Worm (Caenorhabditis elegans) whole organism, early embryonic: ENCODE data around the gene crn-3.

ENCODE experiments used
- B0310.2 ChIP-seq: sonication (generic microtip); optimal IDR thresholded peaks from 2 replicates; lab custom pipeline; 2016; ENCODE audit warnings: mild to moderate bottlenecking, missing genetic modification characterization, missing compliant biosample characterization
- F13C5.2 ChIP-seq: sonication (generic microtip); optimal IDR thresholded peaks from 2 replicates; lab custom pipeline; 2017; ENCODE audit warnings: mild to moderate bottlenecking, missing genetic modification characterization, inconsistent platforms, missing compliant biosample characterization
- aly-1 ChIP-seq: sonication (generic microtip); optimal IDR thresholded peaks from 2 replicates; lab custom pipeline; 2016; ENCODE audit warnings: missing genetic modification characterization, missing compliant biosample characterization
- ama-1 ChIP-seq: fragments of 150-350 bp; optimal IDR thresholded peaks from 2 replicates; lab custom pipeline; 2014
- ceh-13 ChIP-seq: fragments of 200-800 bp; sonication (Bioruptor generic); optimal IDR thresholded peaks from 2 replicates; lab custom pipeline; 2018; ENCODE audit warnings: mild to moderate bottlenecking, missing genetic modification characterization, missing compliant biosample characterization
- ceh-36 ChIP-seq: sonication (generic microtip); optimal IDR thresholded peaks from 2 replicates; lab custom pipeline; 2016; ENCODE audit warnings: missing genetic modification characterization, inconsistent platforms, missing compliant biosample characterization
- ets-7 ChIP-seq: sonication (generic microtip); optimal IDR thresholded peaks from 2 replicates; lab custom pipeline; 2016; ENCODE audit warnings: missing genotype, missing genetic modification characterization, missing compliant biosample characterization
- flt-1 ChIP-seq: fragments of 200-800 bp; sonication (Bioruptor generic); IDR thresholded peaks from 2 replicates; pipeline ENCODE4 v1.3.6; 2022; ENCODE audit warnings: missing genetic modification characterization, missing compliant biosample characterization
- hmbx-1 ChIP-seq: sonication (generic microtip); optimal IDR thresholded peaks from 2 replicates; lab custom pipeline; 2016; ENCODE audit warnings: mild to moderate bottlenecking, missing genetic modification characterization, missing compliant biosample characterization
- hmg-4 ChIP-seq: fragments of 200-800 bp; sonication (Bioruptor generic); optimal IDR thresholded peaks from 2 replicates; lab custom pipeline; 2018; ENCODE audit warnings: mild to moderate bottlenecking, missing genetic modification characterization, missing compliant biosample characterization
- hnd-1 ChIP-seq: sonication (generic microtip); optimal IDR thresholded peaks from 2 replicates; lab custom pipeline; 2016; ENCODE audit warnings: missing genetic modification characterization, missing compliant biosample characterization
- pes-1 ChIP-seq: fragments of 200-800 bp; sonication (Bioruptor generic); IDR thresholded peaks from 2 replicates; pipeline ENCODE4 v1.3.6; 2022; ENCODE audit warnings: missing genetic modification reagents, missing genetic modification characterization, missing compliant biosample characterization
- scrt-1 ChIP-seq: fragments of 200-800 bp; sonication (Bioruptor generic); IDR thresholded peaks from 2 replicates; pipeline ENCODE4 v1.3.6; 2022; ENCODE audit warnings: missing genetic modification characterization, missing compliant biosample characterization
- sea-1 ChIP-seq: fragments of 200-800 bp; sonication (Bioruptor generic); conservative IDR thresholded peaks from 2 replicates; pipeline ENCODE4 v1.3.6; 2022; ENCODE audit warnings: missing genetic modification characterization, missing compliant biosample characterization
- tbx-11 ChIP-seq: fragments of 200-800 bp; sonication (Bioruptor generic); IDR thresholded peaks from 2 replicates; pipeline ENCODE4 v1.3.6; 2022; ENCODE audit warnings: missing genetic modification characterization, missing compliant biosample characterization
- tbx-37 ChIP-seq: fragments of 200-800 bp; sonication (Bioruptor generic); conservative IDR thresholded peaks from 2 replicates; pipeline ENCODE4 v1.3.6; 2022; ENCODE audit warnings: missing genetic modification reagents, missing genetic modification characterization, missing compliant biosample characterization
- tra-4 ChIP-seq: sonication (generic microtip); optimal IDR thresholded peaks from 2 replicates; lab custom pipeline; 2017; ENCODE audit warnings: missing genetic modification characterization, missing compliant biosample characterization

The crn-3 gene

DNA sequence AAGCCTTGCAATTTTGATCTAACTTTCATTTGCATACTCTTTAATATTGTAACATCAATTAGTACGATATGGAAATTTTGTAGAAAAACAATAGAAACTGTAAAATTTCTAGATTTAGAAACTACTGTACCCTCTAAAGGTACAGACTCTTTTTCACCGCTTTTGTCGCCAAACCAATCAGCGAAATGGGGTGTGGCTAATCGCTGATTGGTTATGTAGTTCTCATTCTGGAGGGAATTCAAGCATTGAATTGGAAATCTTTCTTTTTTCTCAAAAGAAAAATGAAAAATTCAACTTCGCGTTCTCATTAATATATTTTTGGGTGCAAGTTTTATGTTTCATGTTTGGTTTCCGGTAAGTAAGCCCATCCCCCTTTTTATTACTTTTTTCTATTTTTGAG is 15.7 kb downstream of the crn-3 start:
- no peak for TF ChIP-seq ets-7 (tag; lab: Kevin White, UChicago)
- TF ChIP-seq pes-1 (GFP tag; lab: Robert Waterston, UW), result no peak
- TF ChIP-seq flt-1, result no peak
- no peak for TF ChIP-seq tra-4
- no peak for TF ChIP-seq ceh-13
- TF ChIP-seq hmbx-1, result no peak
- no peak for TF ChIP-seq ceh-36 (tag; lab: Kevin White, UChicago)
- TF ChIP-seq tbx-11 (GFP tag; lab: Robert Waterston, UW), result no peak
- no peak for TF ChIP-seq tbx-37 (GFP tag; lab: Robert Waterston, UW)

DNA sequence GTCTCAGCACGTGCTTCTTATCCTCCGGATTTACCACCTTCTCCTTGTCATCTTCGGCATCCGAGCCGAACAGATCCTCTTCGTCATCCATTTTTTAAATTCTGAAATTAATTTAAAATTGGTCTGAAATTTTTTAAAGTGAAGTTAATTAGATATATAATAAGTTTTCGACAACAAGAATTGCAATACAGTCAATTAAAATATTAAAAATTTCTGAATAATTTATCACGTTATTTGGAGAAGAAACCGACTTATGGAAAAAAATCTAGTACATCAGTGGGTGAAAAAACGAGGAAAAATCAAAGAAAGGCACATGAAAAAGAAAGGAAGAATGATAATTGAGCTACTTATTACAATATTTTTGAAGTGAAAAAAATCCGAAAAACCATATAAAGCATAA is 17.7 kb downstream of the crn-3 start, which contains the start of gene taf-13:
Gene taf-13, minus strand, starts transcription at position 101 of the 400 bp plus-strand sequence.
- TF ChIP-seq ceh-36 (tag; lab: Kevin White, UChicago) (no peak), ceh-13 (no peak), ama-1 (lab: Kevin White, UChicago) (no peak), sea-1 (no peak), scrt-1 (GFP tag; lab: Robert Waterston, UW) (no peak), tbx-37 (GFP tag; lab: Robert Waterston, UW) (no peak), B0310.2 (no peak), hmg-4 (GFP tag; lab: Kevin White, UChicago) (no peak), pes-1 (GFP tag; lab: Robert Waterston, UW) (no peak), tbx-11 (GFP tag; lab: Robert Waterston, UW) (no peak), ets-7 (tag; lab: Kevin White, UChicago) (no peak)

DNA sequence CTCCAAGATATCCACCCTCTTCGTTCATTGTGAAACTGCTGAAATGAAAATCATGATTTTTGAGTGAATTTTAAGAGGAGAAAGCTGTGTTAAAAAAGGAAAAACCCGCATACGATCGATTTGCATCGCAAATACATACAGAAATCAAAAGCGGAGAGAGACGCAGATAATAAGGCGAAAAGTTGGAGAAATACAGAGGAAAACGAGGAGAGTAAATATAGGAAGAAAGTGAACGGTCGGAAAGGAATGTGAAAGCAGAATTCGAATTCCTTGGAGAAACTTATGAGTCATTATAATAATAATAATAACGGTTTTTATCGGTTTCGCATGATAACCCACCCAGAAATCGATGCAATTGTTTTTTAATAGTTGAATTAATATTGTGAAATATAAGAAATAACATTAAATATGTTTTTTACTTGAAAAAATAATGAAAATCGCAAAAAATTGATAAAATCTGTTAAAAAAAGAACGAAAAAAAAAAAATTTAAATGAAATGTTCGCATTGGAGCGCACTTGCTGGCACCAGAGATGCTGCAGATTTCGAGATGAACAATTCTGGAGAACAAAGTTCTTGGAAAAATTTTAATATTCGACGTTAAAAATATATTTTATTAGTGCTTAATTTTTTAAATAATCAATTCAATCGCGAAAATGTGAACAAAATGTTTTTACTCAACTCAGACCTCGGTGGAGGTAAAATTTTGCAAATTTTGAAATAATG is 19.6 kb downstream of the crn-3 start, which contains the start of gene ccm-3:
Gene ccm-3, minus strand, starts transcription at position 38 of the 724 bp plus-strand sequence.
- no peak for TF ChIP-seq B0310.2

DNA sequence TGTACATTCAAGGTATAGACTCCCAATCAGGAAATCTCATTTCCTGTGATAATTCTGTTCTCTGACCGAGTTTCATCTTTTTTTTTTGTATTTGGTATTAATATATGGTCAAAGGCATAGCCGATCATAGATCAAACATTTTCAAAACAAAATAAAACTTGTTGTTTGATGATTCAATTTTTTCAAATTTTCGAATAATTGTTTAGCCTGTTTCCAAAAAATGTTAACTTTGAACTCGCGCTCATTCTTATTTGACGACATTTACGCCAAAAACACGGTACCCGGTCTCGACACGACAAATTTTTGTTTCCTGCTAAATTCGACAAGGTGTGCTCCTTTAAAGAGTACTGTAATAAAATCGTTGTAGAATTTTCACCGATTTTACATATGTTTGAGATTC is 21.0 kb downstream of the crn-3 start:
- TF ChIP-seq hnd-1, result no peak
- TF ChIP-seq hmbx-1, result no peak
- TF ChIP-seq hmg-4 (GFP tag; lab: Kevin White, UChicago), result no peak
- TF ChIP-seq tbx-37 (GFP tag; lab: Robert Waterston, UW), result no peak

DNA sequence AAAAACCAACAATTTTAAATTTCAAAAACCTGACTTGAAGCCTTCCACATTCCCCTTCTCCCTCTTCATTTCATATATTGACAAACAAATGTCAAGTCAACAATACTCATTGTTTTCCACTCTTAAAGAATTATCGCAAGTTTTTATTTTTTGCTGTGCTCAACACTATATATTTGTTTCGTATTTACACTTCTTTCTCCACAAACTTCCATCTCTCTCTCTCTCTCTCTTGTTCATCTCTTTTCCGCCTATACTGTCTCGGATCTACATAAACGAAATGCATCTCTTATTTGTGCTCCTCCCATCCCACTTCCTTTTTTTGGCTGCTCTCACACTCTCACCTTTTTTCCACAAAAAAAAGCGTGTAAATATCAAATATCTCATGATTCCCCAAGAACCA is 24.9 kb downstream of the crn-3 start, which contains the start of gene C14A4.12:
Gene C14A4.12, plus strand, starts transcription at position 301 of the 400 bp plus-strand sequence.
- TF ChIP-seq hmg-4 (GFP tag; lab: Kevin White, UChicago) (no peak), B0310.2 (no peak), hnd-1 (no peak), flt-1 (no peak)

DNA sequence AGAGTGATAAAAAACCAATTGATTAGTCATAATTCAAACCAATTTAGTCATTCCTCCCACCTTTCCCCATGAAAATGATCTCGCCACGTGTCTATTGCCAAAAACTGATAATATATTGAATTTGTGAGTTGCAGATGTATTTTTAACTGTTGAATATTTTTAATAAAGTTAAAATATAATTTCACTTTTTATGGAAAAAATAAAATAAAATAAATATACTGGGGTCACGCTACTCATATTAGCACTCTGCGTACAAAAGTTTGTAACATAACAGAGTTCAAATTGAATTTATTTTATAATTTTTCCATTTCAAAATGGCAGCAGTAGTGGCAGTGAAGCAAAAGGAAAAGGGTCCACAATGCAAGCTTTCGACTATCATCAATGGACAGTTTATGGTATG is 30.3 kb downstream of the crn-3 start, which contains the start of gene C14A4.13:
Gene C14A4.13, plus strand, starts transcription at position 301 of the 400 bp plus-strand sequence.
- TF ChIP-seq pes-1 (GFP tag; lab: Robert Waterston, UW), result no peak
- no peak for TF ChIP-seq hmg-4 (GFP tag; lab: Kevin White, UChicago)
- TF ChIP-seq flt-1, result no peak
- TF ChIP-seq ceh-36 (tag; lab: Kevin White, UChicago), result no peak
- TF ChIP-seq aly-1, result no peak
- TF ChIP-seq B0310.2, result no peak
- no peak for TF ChIP-seq tbx-11 (GFP tag; lab: Robert Waterston, UW)
- TF ChIP-seq ama-1 (lab: Kevin White, UChicago), result no peak
- no peak for TF ChIP-seq tbx-37 (GFP tag; lab: Robert Waterston, UW)
- TF ChIP-seq ets-7 (tag; lab: Kevin White, UChicago), result no peak
- no peak for TF ChIP-seq sea-1
- TF ChIP-seq hnd-1, result no peak
- TF ChIP-seq hmbx-1, result no peak
- no peak for TF ChIP-seq tra-4
- no peak for TF ChIP-seq scrt-1 (GFP tag; lab: Robert Waterston, UW)
- no peak for TF ChIP-seq ceh-13
- TF ChIP-seq F13C5.2 (tag; lab: Kevin White, UChicago), result no peak

DNA sequence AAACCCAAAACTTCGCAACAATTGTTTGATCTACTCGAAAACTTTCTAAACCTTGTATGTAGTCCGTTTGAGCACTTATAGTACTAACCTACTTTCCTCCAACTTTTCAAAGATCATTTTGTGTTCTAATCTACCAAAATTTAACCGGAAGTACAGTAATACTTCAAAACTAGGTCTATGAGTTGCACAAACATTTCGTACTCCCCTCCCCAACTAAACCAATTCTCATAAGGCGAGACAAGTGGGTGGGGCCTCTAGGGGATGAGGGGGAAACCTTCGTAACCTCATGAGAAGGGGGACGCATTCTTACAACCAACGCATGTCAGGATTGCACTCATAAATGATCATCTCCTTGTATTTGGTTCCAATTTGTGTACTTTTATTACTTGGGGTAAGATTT is 34.1 kb downstream of the crn-3 start, which contains the start of gene cutl-9:
Gene cutl-9, plus strand, starts transcription at position 301 of the 400 bp plus-strand sequence.
- TF ChIP-seq F13C5.2 (tag; lab: Kevin White, UChicago) (no peak), hnd-1 (no peak), ceh-36 (tag; lab: Kevin White, UChicago) (no peak), ama-1 (lab: Kevin White, UChicago) (no peak), hmg-4 (GFP tag; lab: Kevin White, UChicago) (no peak), tbx-37 (GFP tag; lab: Robert Waterston, UW) (no peak), tbx-11 (GFP tag; lab: Robert Waterston, UW) (no peak), tra-4 (no peak)

DNA sequence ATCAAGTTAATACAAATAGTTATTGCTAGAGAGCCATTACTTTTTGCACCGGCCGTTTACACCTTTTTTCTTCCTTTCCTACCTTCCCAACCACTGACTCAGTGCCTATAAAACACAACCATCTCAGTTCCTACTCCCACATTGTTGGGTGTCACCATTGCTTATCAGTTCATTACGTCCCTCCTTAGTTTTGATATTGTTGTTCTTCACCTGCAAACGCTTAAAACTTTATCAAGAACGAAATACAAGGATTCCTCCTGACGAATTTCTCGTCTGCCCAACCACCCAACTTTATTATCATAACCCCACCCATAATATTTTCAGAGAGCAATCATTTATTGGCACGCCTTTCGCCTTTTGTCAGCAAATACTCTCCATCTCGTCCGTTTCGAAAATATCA is 39.2 kb downstream of the crn-3 start:
- TF ChIP-seq tbx-37 (GFP tag; lab: Robert Waterston, UW) (no peak), aly-1 (no peak), ets-7 (tag; lab: Kevin White, UChicago) (no peak), scrt-1 (GFP tag; lab: Robert Waterston, UW) (no peak), ceh-36 (tag; lab: Kevin White, UChicago) (no peak), flt-1 (no peak), ama-1 (lab: Kevin White, UChicago) (no peak), F13C5.2 (tag; lab: Kevin White, UChicago) (no peak), sea-1 (no peak), B0310.2 (no peak), tbx-11 (GFP tag; lab: Robert Waterston, UW) (no peak), hmbx-1 (no peak)
